Fruit fly (Drosophila melanogaster): Measurements from ENCODE around the gene Abcd3.
A peak's percentile ranks its signal among the peaks of the same experiment; 100 is the strongest.

Gene Abcd3

dm6 chrX:19704083-19704482, 46.5 kb upstream of the Abcd3 start, which contains the start of the genes CG14230 and CG14232 (continued):
- no peak for TF ChIP-seq CG16779 (GFP tag; IDR thresholded peaks at IDR 0.05)
- TF ChIP-seq Sin3A (optimal IDR thresholded peaks at IDR 0.05) = peak; percentile 84
- peak; percentile 30; the same call in 1 of the 2 replicates for TF ChIP-seq hbn (GFP tag; IDR thresholded peaks at IDR 0.05; ENCODE audit: partially characterized antibody)
- peak; percentile 88 for TF ChIP-seq MBD-R2 (GFP tag; IDR thresholded peaks at IDR 0.05)
- TF ChIP-seq ase (GFP tag; IDR thresholded peaks at IDR 0.05) = no peak
- TF ChIP-seq CG17186 (GFP tag; optimal IDR thresholded peaks at IDR 0.05) = peak; percentile 42
- TF ChIP-seq trem (tag; optimal IDR thresholded peaks at IDR 0.05) = peak; percentile 47
- TF ChIP-seq bowl (GFP tag; IDR thresholded peaks at IDR 0.05) = no peak
- TF ChIP-seq Ets65A (GFP tag) = peak; percentile 90
- 0 out of 2 replicates have a peak, but pooled peaks have one; percentile 33 for TF ChIP-seq Scr (GFP tag; IDR thresholded peaks at IDR 0.05; ENCODE audit: partially characterized antibody)
- TF ChIP-seq CG33213 (GFP tag; optimal IDR thresholded peaks at IDR 0.05) = peak; percentile 16
- peak; percentile 71 for TF ChIP-seq CG1603 (tag; optimal IDR thresholded peaks at IDR 0.05)
- peak; percentile 61 for TF ChIP-seq Abd-B (GFP tag; optimal IDR thresholded peaks at IDR 0.05)
- TF ChIP-seq Sry-δ (GFP tag; optimal IDR thresholded peaks at IDR 0.05) = peak; percentile 14
- TF ChIP-seq zfh2 (GFP tag; optimal IDR thresholded peaks at IDR 0.05) = peak; percentile 6
- peak; percentile 17 for TF ChIP-seq grau (tag; optimal IDR thresholded peaks at IDR 0.05)
- TF ChIP-seq PHDP (tag; optimal IDR thresholded peaks at IDR 0.05) = peak; percentile 5
- TF ChIP-seq nmo (GFP tag; optimal IDR thresholded peaks at IDR 0.05) = peak; percentile 44
- no peak for TF ChIP-seq CG4707 (GFP tag; optimal IDR thresholded peaks at IDR 0.05)
- TF ChIP-seq YL-1 (GFP tag; optimal IDR thresholded peaks at IDR 0.05) = peak; percentile 87
- peak; percentile 8 for TF ChIP-seq gro (GFP tag; optimal IDR thresholded peaks at IDR 0.05)
- TF ChIP-seq Rfx (GFP tag; IDR thresholded peaks at IDR 0.05) = 0 out of 2 replicates have a peak, but pooled peaks have one; percentile 23
- TF ChIP-seq CG8359 (GFP tag; optimal IDR thresholded peaks at IDR 0.05; ENCODE audit: borderline replicate concordance) = no peak
- no peak for TF ChIP-seq ab (GFP tag; optimal IDR thresholded peaks at IDR 0.05)
- peak; percentile 2 for TF ChIP-seq Lhr (GFP tag; optimal IDR thresholded peaks at IDR 0.05)
- TF ChIP-seq CG4617 (GFP tag; optimal IDR thresholded peaks at IDR 0.05; ENCODE audit: borderline replicate concordance) = peak; percentile 71
- peak; percentile 66 for TF ChIP-seq sens (GFP tag)
- TF ChIP-seq CG12659 (GFP tag; optimal IDR thresholded peaks at IDR 0.05) = peak; percentile 51
- TF ChIP-seq Myb (GFP tag; optimal IDR thresholded peaks at IDR 0.05) = peak; percentile 22
- peak; percentile 21 for TF ChIP-seq CG18764 (GFP tag; optimal IDR thresholded peaks at IDR 0.05)
- TF ChIP-seq E2f2 (GFP tag; IDR thresholded peaks at IDR 0.05) = peak; percentile 51
- no peak for TF ChIP-seq CG13123 (GFP tag; optimal IDR thresholded peaks at IDR 0.05)
- peak; percentile 55 for TF ChIP-seq Ets97D (GFP tag; optimal IDR thresholded peaks at IDR 0.05)
- TF ChIP-seq unc-4 (GFP tag; IDR thresholded peaks at IDR 0.05; ENCODE audit: partially characterized antibody) = 0 out of 2 replicates have a peak, but pooled peaks have one; percentile 15
- no peak for TF ChIP-seq sim (GFP tag; IDR thresholded peaks at IDR 0.05)
- no peak for TF ChIP-seq CG12299 (tag; optimal IDR thresholded peaks at IDR 0.05)
- peak; percentile 89 for TF ChIP-seq stwl (tag; optimal IDR thresholded peaks at IDR 0.05)
- peak; percentile 33 for TF ChIP-seq CG12391 (tag; optimal IDR thresholded peaks at IDR 0.05)
- TF ChIP-seq sug (tag; optimal IDR thresholded peaks at IDR 0.05) = peak; percentile 19
- TF ChIP-seq CG2120 (GFP tag; optimal IDR thresholded peaks at IDR 0.05) = peak; percentile 42
- 0 out of 3 replicates have a peak, but pooled peaks have one; percentile 39 for TF ChIP-seq knrl (GFP tag; IDR thresholded peaks at IDR 0.05; ENCODE audit: partially characterized antibody)
- peak; percentile 26 for TF ChIP-seq ewg (GFP tag; optimal IDR thresholded peaks at IDR 0.05)
- TF ChIP-seq Nf-YB (GFP tag; optimal IDR thresholded peaks at IDR 0.05) = no peak
- TF ChIP-seq Dp (GFP tag; optimal IDR thresholded peaks at IDR 0.05) = peak; percentile 34
- peak; percentile 1 for TF ChIP-seq CG8290 (GFP tag; optimal IDR thresholded peaks at IDR 0.05)
- no peak for TF ChIP-seq CG8290 (tag; optimal IDR thresholded peaks at IDR 0.05)
- peak; percentile 47 for TF ChIP-seq Elba2 (GFP tag; optimal IDR thresholded peaks at IDR 0.05)
- TF ChIP-seq phol (tag; optimal IDR thresholded peaks at IDR 0.05) = peak; percentile 24
- peak; percentile 73 for TF ChIP-seq MESR4 (GFP tag; optimal IDR thresholded peaks at IDR 0.05)
- TF ChIP-seq pzg (GFP tag; optimal IDR thresholded peaks at IDR 0.05) = peak; percentile 70
- peak; percentile 87 for TF ChIP-seq gfzf (GFP tag; optimal IDR thresholded peaks at IDR 0.05)
